Fruit fly (Drosophila melanogaster) whole organism, adult: ENCODE data around the gene Acp29AB.

ENCODE experiments used
- CG12768 ChIP-seq: fragments of 200-800 bp; sonication (Bioruptor generic); optimal IDR thresholded peaks from 2 replicates; lab custom pipeline; 2017; ENCODE audit warnings: missing biosample characterization, missing genetic modification characterization, mild to moderate bottlenecking, moderate library complexity, missing genetic modification reagents
- Clk ChIP-seq: fragments of 200-800 bp; sonication (Bioruptor generic); optimal IDR thresholded peaks from 2 replicates; lab custom pipeline; 2017; ENCODE audit warnings: missing biosample characterization, missing genetic modification characterization
- cnc ChIP-seq, 2 experiments: fragments of >200 bp; optimal IDR thresholded peaks; 2 replicates each; lab custom pipeline; 2017
- pad ChIP-seq: fragments of 200-800 bp; sonication (Bioruptor generic); optimal IDR thresholded peaks from 3 replicates; lab custom pipeline; 2017; ENCODE audit warnings: missing biosample characterization, missing genetic modification characterization, mild to moderate bottlenecking, moderate library complexity, missing genetic modification reagents

DNA sequence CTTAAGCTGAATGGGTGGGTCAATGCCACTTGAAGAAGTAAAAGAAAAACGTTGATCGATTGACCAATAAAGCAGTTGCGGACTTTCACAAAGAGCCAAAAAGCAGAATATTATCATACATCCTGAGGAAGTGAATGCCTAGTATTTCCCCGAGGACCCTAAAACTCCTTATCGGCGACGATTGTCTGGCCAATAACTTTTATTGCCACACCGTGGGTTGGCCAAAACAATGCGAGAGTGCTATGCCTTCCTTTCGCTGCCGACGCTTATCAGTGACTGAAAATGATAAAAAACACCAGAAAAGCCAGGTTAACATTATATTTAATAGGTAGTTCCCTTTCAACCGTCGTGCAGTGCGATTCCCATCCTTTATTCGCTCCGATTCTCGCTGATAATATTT, 41.2 kb downstream of the Acp29AB start, which contains the start of gene Mur29B:
- TF ChIP-seq pad (GFP tag; lab: Kevin White, UChicago) (no peak), cnc (optimal IDR thresholded peaks at IDR 0.05; lab: Kevin White, UChicago) (no peak), Clk (GFP tag; lab: Kevin White, UChicago) (no peak), CG12768 (GFP tag; lab: Kevin White, UChicago) (no peak)
